Worm (Caenorhabditis elegans): ENCODE data around the gene cdf-1.

cdf-1 gene

ce11 chrX:6519946-6520345 is 15.0 kb upstream of the cdf-1 start:
- TF ChIP-seq nhr-2 (tag; optimal IDR thresholded peaks at IDR 0.05) (no peak), ceh-83 (GFP tag; optimal IDR thresholded peaks at IDR 0.05) (no peak), ztf-11 (tag; optimal IDR thresholded peaks at IDR 0.05) (no peak), sptf-1 (tag; optimal IDR thresholded peaks at IDR 0.05) (no peak), blmp-1 (tag; optimal IDR thresholded peaks at IDR 0.05) (peak; percentile 30)

- TF ChIP-seq zip-8 (tag; optimal IDR thresholded peaks at IDR 0.05): no peak
- TF ChIP-seq snpc-4 (tag; optimal IDR thresholded peaks at IDR 0.05): no peak
- no peak for TF ChIP-seq blmp-1 (tag; optimal IDR thresholded peaks at IDR 0.05)
- no peak for TF ChIP-seq drap-1 (GFP tag; optimal IDR thresholded peaks at IDR 0.05)
- TF ChIP-seq nhr-237 (tag; optimal IDR thresholded peaks at IDR 0.05): no peak
- TF ChIP-seq unc-120 (tag; optimal IDR thresholded peaks at IDR 0.05; ENCODE audit: poor library complexity, severe bottlenecking): no peak
Observed at ce11 chrX:6519473-6519872, 14.5 kb upstream of the cdf-1 start.

- TF ChIP-seq ceh-39 (tag; optimal IDR thresholded peaks at IDR 0.05) (no peak), bed-3 (GFP tag; optimal IDR thresholded peaks at IDR 0.05) (no peak), elt-3 (tag; optimal IDR thresholded peaks at IDR 0.05) (no peak), nhr-76 (tag; optimal IDR thresholded peaks at IDR 0.05) (no peak), unc-62 (GFP tag; optimal IDR thresholded peaks at IDR 0.05) (no peak), flh-1 (GFP tag; optimal IDR thresholded peaks at IDR 0.05) (no peak), ces-1 (GFP tag; optimal IDR thresholded peaks at IDR 0.05) (no peak), unc-120 (tag; optimal IDR thresholded peaks at IDR 0.05; ENCODE audit: poor library complexity, severe bottlenecking) (no peak), blmp-1 (tag; optimal IDR thresholded peaks at IDR 0.05) (no peak), nhr-12 (tag; optimal IDR thresholded peaks at IDR 0.05) (no peak), lsy-2 (tag; optimal IDR thresholded peaks at IDR 0.05) (no peak), mep-1 (tag; optimal IDR thresholded peaks at IDR 0.05) (no peak)
Observed at ce11 chrX:6518537-6518936, 13.6 kb upstream of the cdf-1 start, which contains the start of gene ets-4. ets-4 (plus strand) TSS chrX:6518883.

ce11 chrX:6517025-6517770 is 12.3 kb upstream of the cdf-1 start:
- TF ChIP-seq unc-39 (tag; optimal IDR thresholded peaks at IDR 0.05): no peak
- no peak for TF ChIP-seq sptf-1 (tag; optimal IDR thresholded peaks at IDR 0.05)
- TF ChIP-seq elt-1 (tag; optimal IDR thresholded peaks at IDR 0.05; ENCODE audit: borderline replicate concordance, insufficient read depth): no peak
- TF ChIP-seq bed-3 (GFP tag; optimal IDR thresholded peaks at IDR 0.05): no peak
- TF ChIP-seq lin-32 (GFP tag; optimal IDR thresholded peaks at IDR 0.05): no peak
- TF ChIP-seq ceh-43 (GFP tag; optimal IDR thresholded peaks at IDR 0.05): no peak
- TF ChIP-seq snpc-4 (tag; optimal IDR thresholded peaks at IDR 0.05): no peak
- no peak for TF ChIP-seq ham-2 (GFP tag; optimal IDR thresholded peaks at IDR 0.05)
- TF ChIP-seq nhr-28 (tag; optimal IDR thresholded peaks at IDR 0.05): no peak
- TF ChIP-seq tbx-8 (GFP tag; optimal IDR thresholded peaks at IDR 0.05): no peak
- no peak for TF ChIP-seq blmp-1 (tag; optimal IDR thresholded peaks at IDR 0.05)
- TF ChIP-seq ceh-39 (tag; optimal IDR thresholded peaks at IDR 0.05): no peak
- no peak for TF ChIP-seq nhr-2 (tag; optimal IDR thresholded peaks at IDR 0.05)

ce11 chrX:6515267-6515666 is 10.3 kb upstream of the cdf-1 start:
- no peak for TF ChIP-seq elt-1 (tag; optimal IDR thresholded peaks at IDR 0.05; ENCODE audit: borderline replicate concordance, insufficient read depth)
- no peak for TF ChIP-seq ces-1 (GFP tag; optimal IDR thresholded peaks at IDR 0.05)
- TF ChIP-seq nhr-12 (tag; optimal IDR thresholded peaks at IDR 0.05): no peak
- TF ChIP-seq drap-1 (GFP tag; optimal IDR thresholded peaks at IDR 0.05): no peak
- no peak for TF ChIP-seq sem-2 (GFP tag; optimal IDR thresholded peaks at IDR 0.05)
- peak; percentile 90 for TF ChIP-seq blmp-1 (tag; optimal IDR thresholded peaks at IDR 0.05)
- no peak for TF ChIP-seq snpc-4 (tag; optimal IDR thresholded peaks at IDR 0.05)
- no peak for TF ChIP-seq hlh-1 (tag; optimal IDR thresholded peaks at IDR 0.05)
- TF ChIP-seq M03D4.4 (tag; optimal IDR thresholded peaks at IDR 0.05): no peak
- no peak for TF ChIP-seq mls-2 (tag; optimal IDR thresholded peaks at IDR 0.05)
- no peak for TF ChIP-seq ceh-43 (GFP tag; optimal IDR thresholded peaks at IDR 0.05)
- no peak for TF ChIP-seq lsy-2 (tag; optimal IDR thresholded peaks at IDR 0.05)
- TF ChIP-seq ham-2 (GFP tag; optimal IDR thresholded peaks at IDR 0.05): peak; percentile 61
